Fruit fly (Drosophila melanogaster): ENCODE measurements around the gene Idgf2.

Idgf2 gene

DNA sequence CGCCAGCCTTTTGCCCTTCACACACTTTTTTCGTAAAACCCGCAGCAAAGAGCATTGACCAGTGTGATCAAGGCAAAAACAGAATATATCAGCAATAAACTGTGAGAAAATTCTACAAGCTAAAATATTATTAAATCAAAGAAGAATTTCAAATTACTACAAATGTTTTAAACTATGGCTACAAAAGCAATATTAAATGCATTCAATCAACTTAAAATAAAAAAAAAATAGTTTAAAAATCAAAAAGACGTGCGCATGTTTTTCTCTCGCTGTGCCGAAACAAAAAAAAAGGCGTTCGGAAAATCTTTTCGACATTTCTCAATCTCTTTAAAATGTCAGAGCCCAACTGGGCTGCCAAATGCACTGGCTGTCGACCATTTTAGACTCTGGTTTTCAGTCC lies 51.0 kb downstream of the Idgf2 start:
- no peak for TF ChIP-seq CG13204 (GFP tag; optimal IDR thresholded peaks at IDR 0.05)
- no peak for TF ChIP-seq CG34367 (tag; optimal IDR thresholded peaks at IDR 0.05)
- TF ChIP-seq CG8159 (tag; optimal IDR thresholded peaks at IDR 0.05), result peak; percentile 11
- TF ChIP-seq CG9948 (tag; optimal IDR thresholded peaks at IDR 0.05), result no peak
- TF ChIP-seq CG12605 (GFP tag; IDR thresholded peaks at IDR 0.05), result 0 out of 2 replicates have a peak, but pooled peaks have one; percentile 12
- peak; percentile 77 for TF ChIP-seq CG32121 (GFP tag; IDR thresholded peaks at IDR 0.05)
- TF ChIP-seq CG10348 (GFP tag; IDR thresholded peaks at IDR 0.05), result no peak
- TF ChIP-seq CG8301 (tag; optimal IDR thresholded peaks at IDR 0.05), result peak; percentile 17
- no peak for TF ChIP-seq D1 (tag; optimal IDR thresholded peaks at IDR 0.05)
- no peak for TF ChIP-seq EcR (GFP tag; optimal IDR thresholded peaks at IDR 0.05)
- no peak for TF ChIP-seq Pif1B (GFP tag; optimal IDR thresholded peaks at IDR 0.05)
- TF ChIP-seq Pif1A (GFP tag; optimal IDR thresholded peaks at IDR 0.05), result no peak
- TF ChIP-seq fd96Ca (GFP tag; IDR thresholded peaks at IDR 0.05), result peak; percentile 17; the same call in 1 of the 3 replicates
- TF ChIP-seq Ets98B (GFP tag; IDR thresholded peaks at IDR 0.05), result no peak
- no peak for TF ChIP-seq CG17806 (tag; optimal IDR thresholded peaks at IDR 0.05)
- TF ChIP-seq CG15710 (tag; optimal IDR thresholded peaks at IDR 0.05), result no peak
- no peak for TF ChIP-seq gl (tag; optimal IDR thresholded peaks at IDR 0.05)
- TF ChIP-seq rn (GFP tag; IDR thresholded peaks at IDR 0.05), result 0 out of 2 replicates have a peak, but pooled peaks have one; percentile 46
- TF ChIP-seq CG4496 (GFP tag; IDR thresholded peaks at IDR 0.05), result peak; percentile 62; the same call in 1 of the 3 replicates
- peak; percentile 9 for TF ChIP-seq Snoo (tag; optimal IDR thresholded peaks at IDR 0.05)
- TF ChIP-seq CG14655 (GFP tag; optimal IDR thresholded peaks at IDR 0.05), result peak; percentile 46

dm6 chr2L:16499559-16499958 lies 52.4 kb downstream of the Idgf2 start:
- no peak for TF ChIP-seq rn (GFP tag; IDR thresholded peaks at IDR 0.05)
- TF ChIP-seq CG4496 (GFP tag; IDR thresholded peaks at IDR 0.05), result no peak
- no peak for TF ChIP-seq CG10348 (GFP tag; IDR thresholded peaks at IDR 0.05)
- TF ChIP-seq Pif1A (GFP tag; optimal IDR thresholded peaks at IDR 0.05), result no peak
- TF ChIP-seq Pif1B (GFP tag; optimal IDR thresholded peaks at IDR 0.05), result no peak
- no peak for TF ChIP-seq CG14655 (GFP tag; optimal IDR thresholded peaks at IDR 0.05)
- no peak for TF ChIP-seq CG12605 (GFP tag; IDR thresholded peaks at IDR 0.05)
- TF ChIP-seq CG8159 (tag; optimal IDR thresholded peaks at IDR 0.05), result no peak
- no peak for TF ChIP-seq CG15710 (tag; optimal IDR thresholded peaks at IDR 0.05)
- no peak for TF ChIP-seq fd96Ca (GFP tag; IDR thresholded peaks at IDR 0.05)
- TF ChIP-seq Ets98B (GFP tag; IDR thresholded peaks at IDR 0.05), result no peak
- TF ChIP-seq gl (tag; optimal IDR thresholded peaks at IDR 0.05), result no peak
- TF ChIP-seq CG32121 (GFP tag; IDR thresholded peaks at IDR 0.05), result no peak
- no peak for TF ChIP-seq EcR (GFP tag; optimal IDR thresholded peaks at IDR 0.05)
- TF ChIP-seq CG17806 (tag; optimal IDR thresholded peaks at IDR 0.05), result no peak
- TF ChIP-seq CG34367 (tag; optimal IDR thresholded peaks at IDR 0.05), result no peak
- TF ChIP-seq D1 (tag; optimal IDR thresholded peaks at IDR 0.05), result no peak
- TF ChIP-seq Snoo (tag; optimal IDR thresholded peaks at IDR 0.05), result no peak
- TF ChIP-seq CG13204 (GFP tag; optimal IDR thresholded peaks at IDR 0.05), result no peak
- no peak for TF ChIP-seq CG9948 (tag; optimal IDR thresholded peaks at IDR 0.05)
